Fruit fly (Drosophila melanogaster) whole organism, larva: ENCODE data around the gene CG31296.

ENCODE experiments used
- noc ChIP-seq: fragments of 200-800 bp; sonication (Bioruptor generic); optimal IDR thresholded peaks from 3 replicates; lab custom pipeline; 2019; ENCODE audit warnings: missing biosample characterization, mild to moderate bottlenecking, missing genetic modification characterization, moderate library complexity

The CG31296 gene

DNA sequence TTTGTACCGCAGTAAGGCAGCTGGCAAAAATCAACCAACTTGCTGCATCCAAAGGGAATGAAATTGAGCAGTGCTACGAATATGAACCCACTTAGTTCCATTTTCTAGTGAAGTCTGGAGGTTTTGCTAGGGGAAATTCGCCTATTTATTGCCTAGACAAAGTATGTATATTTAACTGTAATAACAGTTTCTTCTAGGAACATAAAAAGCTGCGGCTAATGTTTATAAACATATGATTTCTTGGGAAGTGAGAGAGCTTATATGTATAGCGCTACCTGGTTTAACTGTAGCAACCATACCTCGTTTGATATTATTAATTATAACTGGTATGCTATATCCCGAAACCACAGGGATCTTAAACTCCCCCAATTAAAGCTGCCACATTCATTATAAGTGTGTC is at the start of gene CG31296:
CG31296 (minus strand) TSS at position 101 of the 400 bp plus-strand sequence.
- TF ChIP-seq noc (tag; lab: Kevin White, UChicago): no peak

DNA sequence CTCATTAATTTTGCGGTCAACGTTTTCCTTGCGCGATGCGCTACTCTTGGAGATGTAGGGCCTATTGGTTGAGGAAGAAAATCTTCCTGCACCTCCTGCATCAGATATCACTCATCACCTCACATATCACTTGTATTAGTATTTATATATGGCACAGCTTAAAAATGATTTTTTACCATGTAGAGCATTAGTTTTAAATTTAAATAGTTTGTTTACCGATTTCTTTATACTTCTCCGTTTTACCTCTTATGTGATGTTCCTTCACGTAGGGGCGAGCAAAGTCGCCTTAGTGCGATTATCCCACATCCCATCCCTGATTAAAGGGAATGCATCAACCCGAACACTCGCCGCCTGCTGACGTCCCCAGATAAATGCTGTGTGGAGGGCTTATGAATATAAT is 49.4 kb upstream of the CG31296 start:
- no peak for TF ChIP-seq noc (tag; lab: Kevin White, UChicago)

DNA sequence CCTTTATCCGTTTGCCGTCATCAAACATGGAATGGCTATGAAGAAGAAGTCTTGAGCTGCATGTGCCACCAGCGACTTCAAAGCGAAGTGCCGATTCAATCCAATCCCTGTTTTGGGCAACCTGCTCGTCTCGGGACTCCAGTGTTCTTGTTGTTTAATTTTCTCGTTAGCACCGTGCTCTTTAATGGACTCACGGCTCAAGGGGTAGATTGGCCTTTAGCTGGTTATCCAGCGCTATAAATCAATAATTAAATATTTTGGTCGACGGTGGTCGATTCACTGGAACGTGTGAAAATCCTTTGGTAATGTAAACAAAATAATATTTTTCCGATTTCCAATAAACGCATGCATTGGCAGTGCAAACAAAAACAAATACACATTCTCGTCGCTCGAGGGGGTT is 48.4 kb upstream of the CG31296 start:
- TF ChIP-seq noc (tag; lab: Kevin White, UChicago): no peak

DNA sequence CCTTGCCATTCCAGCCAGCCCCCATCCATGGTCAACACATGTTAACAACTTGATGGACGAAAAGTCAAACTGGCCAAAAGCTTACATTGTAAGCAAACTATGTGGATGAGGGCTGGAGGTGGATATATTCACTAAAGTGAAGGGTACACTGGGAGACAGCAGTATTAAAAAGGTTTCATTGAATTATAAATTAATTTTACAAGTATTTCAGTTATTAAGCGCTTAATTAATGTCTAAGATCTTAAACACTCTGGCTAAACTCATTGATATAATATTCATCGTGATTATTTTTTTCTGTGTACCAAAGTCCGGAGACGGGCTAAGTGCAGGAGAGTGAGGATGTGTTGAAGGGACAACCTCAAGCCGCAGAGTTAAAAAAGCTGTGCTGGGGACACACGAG is 37.3 kb upstream of the CG31296 start:
- TF ChIP-seq noc (tag; lab: Kevin White, UChicago): no peak

DNA sequence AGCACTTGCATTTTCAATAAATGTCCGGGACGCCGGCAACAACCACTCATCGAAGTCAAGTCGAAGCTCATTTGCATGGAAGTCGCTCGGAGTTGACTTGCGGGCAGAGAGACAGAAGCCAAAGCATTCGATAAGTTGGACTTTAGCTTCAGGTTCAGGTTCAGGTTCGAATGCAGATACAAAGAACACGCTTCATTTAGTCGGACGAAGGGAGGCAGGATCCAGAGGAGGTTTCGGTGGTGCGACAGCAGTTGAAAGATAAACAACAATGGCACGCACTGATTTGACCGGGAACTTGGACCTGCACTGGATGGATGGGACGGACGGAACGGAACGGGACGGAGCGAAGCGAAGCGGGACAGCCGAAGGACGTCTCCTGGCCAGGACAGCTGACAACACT is 36.6 kb upstream of the CG31296 start:
- no peak for TF ChIP-seq noc (tag; lab: Kevin White, UChicago)

DNA sequence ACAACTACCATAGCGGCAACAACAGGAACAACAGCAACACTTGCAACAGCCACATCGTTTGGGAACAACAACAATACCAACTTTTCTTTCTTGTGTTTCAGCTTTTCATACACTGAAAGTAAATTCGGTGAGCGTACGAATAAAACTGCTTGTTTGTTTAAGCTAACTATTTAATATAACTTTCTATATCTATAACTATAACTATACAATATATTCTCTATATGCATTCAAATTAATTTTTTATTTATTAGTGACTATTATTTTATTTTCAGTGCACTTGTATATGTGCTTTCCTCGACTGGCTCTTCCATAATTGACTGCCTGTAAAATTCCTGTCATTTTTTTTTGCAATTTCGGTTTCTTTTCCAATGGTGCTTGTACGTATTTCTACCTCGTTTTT is 35.7 kb upstream of the CG31296 start:
- no peak for TF ChIP-seq noc (tag; lab: Kevin White, UChicago)

DNA sequence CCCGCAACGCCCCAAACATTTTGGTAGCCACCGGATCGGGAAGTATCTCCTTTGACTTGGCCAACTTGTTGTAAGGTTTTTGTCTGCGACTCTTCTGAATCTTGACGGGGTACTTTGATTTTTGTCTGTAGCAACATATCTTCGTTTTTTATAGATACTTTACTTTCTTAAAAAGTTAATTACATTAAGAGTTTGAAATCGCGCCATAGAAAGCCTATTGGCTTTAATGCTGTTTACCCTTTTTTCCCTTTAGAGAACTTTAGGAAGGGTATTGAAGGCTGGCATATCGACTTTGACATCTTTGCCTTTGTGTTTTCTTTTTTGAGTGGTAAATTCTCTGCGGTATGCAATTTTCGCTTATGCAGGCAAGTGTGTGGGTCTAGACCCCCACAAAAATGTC is 35.1 kb upstream of the CG31296 start:
- TF ChIP-seq noc (tag; lab: Kevin White, UChicago): no peak

DNA sequence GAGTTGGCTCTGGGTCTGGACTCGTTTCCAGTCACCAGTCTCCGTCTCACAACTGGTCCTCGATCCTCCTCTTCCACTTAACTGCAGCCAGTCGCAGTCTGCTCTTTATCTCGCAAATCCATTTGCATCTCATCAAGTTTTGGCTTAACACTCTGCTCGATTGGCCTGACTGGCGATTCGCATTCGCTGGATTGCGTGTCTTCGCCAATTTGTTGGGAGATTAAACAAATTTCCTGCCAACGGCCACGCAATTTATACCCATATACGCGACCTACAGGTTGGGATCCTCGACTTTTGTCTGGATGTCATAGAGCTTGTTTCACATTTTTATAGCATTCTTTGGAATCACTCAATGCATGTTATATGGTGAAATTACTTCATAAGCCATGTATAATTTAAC is 26.0 kb upstream of the CG31296 start:
- TF ChIP-seq noc (tag; lab: Kevin White, UChicago): no peak

DNA sequence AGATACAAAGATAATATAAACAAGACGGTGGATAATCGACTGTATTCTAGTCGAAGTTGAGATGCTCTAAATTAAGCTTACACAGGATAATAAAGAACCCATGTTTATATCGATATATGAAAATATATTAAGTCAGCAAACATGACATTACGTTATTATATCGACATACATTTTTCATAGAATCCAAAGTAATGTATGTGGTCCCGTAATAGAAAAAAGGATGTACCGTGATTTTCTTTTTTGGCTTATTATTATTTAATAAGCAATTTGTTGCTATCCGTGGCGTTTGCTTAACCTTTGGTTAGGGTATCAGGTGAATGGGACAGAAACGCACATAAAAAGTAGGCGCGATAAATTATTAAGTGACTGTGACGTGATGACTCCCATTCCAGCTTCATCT is 25.3 kb upstream of the CG31296 start:
- peak; percentile 57 for TF ChIP-seq noc (tag; lab: Kevin White, UChicago)

DNA sequence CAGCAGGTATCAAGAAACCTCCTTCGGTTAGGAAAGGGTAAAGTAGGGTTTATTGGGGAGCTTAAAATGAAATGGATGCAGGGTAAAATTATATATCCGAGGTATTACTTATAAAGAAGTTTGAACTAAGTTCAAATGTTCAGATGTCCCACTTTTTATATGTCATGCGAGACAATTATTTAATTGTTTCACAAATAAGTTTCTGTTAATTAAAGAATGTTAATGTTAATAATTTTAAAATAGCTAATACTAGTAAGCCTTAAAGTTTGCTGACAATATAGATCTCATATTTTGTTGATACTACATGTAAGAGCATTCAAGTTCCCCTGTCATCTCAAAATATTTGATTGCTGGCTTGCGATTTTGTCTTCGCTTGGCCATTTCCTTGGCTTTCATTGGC is 23.5 kb upstream of the CG31296 start:
- TF ChIP-seq noc (tag; lab: Kevin White, UChicago): no peak

DNA sequence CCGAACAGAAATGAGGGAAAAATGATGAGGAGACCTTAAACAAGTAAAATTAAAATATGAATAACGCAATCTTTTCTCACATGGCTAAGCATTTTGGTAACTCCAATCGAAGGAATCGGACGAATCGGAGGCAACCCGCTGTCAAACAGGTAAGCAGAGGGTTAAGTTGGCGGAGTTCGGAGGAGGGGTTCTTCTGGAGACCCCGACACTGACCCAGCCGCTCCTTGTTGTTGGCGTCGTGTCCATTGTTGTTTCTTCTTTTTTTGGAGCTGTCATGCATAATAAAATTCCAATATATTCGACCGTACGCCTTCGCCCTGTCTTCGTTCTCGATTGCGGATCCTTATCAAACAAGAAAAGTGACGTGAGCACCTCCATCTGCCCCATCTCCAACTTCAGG is 22.3 kb upstream of the CG31296 start:
- no peak for TF ChIP-seq noc (tag; lab: Kevin White, UChicago)

DNA sequence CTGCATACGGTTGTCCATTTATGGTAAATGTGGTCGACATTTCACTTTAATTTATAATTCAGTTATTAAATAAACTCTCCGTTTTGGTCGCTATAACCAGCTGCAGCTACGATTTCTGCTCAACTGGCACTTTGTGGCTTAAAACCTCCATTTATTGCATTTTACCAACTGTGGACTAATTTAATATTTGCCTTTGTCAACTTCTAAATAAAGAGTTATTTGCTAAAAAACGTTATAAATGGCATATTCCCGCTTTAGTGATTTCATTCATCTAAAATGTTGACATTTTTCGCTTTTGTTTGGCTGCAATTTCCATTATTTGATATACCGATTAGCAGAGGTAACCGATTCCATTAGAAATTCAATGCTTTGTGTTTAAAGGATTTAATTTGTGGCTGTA is 21.5 kb upstream of the CG31296 start, which contains the start of gene AOX4:
AOX4 (minus strand) TSS at position 101 of the 400 bp plus-strand sequence.
- TF ChIP-seq noc (tag; lab: Kevin White, UChicago): no peak

DNA sequence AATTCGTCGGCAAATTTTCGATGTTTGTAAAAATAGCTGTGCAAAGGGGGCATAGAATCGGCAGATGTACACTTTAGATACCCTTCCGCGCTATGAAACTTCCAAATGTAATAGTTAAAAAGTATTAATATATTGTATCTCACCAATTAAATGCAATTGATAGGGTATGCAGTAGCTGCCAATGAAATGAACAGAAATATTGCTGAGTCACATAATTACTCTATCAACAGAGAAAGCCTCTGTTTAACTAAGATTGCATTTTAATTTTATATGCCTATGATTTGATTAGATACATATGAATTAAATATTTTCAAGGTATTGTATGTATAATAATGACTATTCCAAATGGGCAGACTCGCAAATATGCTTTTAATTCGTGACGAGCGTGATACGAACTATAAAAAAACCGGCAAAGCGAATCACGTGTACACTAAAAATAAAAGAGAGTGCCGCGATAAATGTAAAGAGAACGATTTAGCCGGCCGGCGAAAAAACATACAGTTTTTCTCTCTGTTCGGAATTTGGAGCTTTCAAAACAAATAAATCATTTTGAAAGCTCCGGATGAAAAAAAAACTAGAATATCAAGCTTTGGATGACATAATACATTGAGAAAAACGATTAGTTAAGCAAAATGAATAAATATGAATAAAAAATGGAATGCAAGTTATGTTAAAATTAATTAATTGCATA is 16.7 kb upstream of the CG31296 start, which contains the start of gene AOX3:
AOX3 (minus strand) TSS at position 362 of the 691 bp plus-strand sequence.
- peak; percentile 88 for TF ChIP-seq noc (tag; lab: Kevin White, UChicago)

DNA sequence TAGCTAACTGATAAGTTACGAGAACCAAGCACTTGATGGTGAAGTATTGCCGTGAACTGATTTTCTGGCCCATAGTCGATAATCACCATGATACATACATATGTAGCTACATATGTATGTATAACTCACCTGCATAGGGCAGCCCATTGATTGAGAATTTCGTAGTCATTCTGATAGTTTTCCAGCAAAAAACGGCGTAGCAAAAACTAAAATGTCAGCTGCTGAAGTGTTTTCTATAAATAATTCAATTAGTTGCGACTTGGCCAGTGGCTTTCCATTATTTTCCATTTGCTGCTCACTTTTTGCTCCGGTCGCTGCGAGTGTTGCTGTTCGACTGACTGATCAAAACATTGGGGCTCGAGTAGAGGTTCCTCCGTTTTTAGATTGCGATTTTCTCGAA is 16.0 kb upstream of the CG31296 start:
- TF ChIP-seq noc (tag; lab: Kevin White, UChicago): no peak

DNA sequence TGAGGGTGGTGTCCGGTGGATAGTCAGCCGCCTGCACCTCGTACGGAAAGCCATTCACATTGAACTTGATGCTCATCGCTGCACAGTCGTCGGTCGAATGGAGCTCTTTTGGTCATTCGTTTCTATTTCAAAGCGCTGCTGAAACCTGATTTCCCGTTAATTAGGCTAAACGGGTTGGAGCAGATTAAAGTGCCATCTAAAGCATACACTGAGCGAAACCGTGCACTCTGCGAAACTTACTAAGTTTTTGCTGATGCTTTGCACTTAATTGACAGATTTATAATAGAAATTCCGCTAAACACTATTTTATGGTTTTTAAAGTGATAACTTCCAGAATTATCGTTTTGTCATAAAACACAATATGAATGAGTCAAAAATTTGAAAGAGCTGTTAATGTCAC is 11.0 kb upstream of the CG31296 start, which contains the start of gene AOX2:
AOX2 (minus strand) TSS at position 101 of the 400 bp plus-strand sequence.
- no peak for TF ChIP-seq noc (tag; lab: Kevin White, UChicago)

DNA sequence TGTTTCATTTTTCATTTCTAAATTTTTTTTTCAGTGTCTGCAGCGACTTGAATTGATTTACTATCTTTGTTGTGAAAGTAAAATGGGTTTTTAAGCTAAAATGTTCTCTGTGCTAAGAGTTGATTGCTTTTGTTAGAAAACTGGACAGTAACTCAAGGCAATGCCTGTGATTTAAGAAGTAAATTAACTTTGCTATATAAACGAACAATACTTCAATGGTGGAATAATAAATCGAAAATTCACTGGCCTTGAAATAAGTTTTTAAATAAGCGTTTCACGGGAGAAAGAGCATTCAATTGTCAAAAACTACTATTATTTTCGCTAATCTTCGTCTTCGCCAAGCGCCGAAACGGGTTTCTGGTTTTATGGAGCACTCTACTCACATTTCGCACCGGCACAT is 9.7 kb upstream of the CG31296 start:
- TF ChIP-seq noc (tag; lab: Kevin White, UChicago): no peak

DNA sequence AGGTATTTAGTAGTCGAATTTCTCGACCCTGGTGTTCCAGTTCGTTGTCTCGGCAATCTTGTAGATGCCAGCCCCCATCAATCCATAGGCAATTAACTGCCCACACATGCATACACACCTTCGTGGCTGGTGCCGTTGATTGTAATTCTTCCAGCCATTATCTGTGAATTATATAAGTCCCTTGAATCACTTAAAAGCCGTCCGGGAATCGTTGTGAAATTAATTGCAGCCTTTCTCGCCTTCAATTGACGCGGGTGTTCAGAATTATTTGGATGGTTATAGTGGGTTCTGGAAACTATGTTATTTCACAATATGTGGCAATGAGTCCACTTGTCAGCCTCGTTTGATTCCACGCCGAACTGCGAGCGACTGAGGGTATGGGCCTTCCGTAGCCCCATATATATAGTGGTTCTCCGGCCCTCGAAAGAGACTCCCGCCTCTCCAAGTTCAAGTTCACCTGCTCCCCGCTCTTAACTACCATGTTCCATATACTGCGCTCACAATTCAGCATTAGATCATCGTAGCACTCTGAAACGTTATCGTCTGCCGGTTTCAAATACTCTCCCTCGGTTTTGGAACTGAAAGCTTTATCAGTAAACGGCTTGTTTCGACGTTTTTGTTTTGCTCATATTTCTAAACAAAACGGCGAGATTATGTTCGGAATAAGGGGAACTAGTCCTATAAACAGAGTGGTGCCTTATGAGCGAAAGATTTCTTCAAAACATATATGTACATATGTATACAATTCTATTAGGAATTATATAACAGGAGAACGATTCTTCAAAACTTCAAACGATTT is 5.8 kb upstream of the CG31296 start, which contains the start of gene AOX1:
AOX1 (minus strand) TSS at position 375 of the 799 bp plus-strand sequence.
- peak; percentile 15 for TF ChIP-seq noc (tag; lab: Kevin White, UChicago)
